Worm (Caenorhabditis elegans) whole organism, young adult: ENCODE data around the gene hda-4.

Experiments
- B0336.3 ChIP-seq: fragments of 200-800 bp; sonication (Bioruptor generic); IDR thresholded peaks from 2 replicates; pipeline ENCODE4 v1.3.6; 2022; ENCODE audit warnings: missing genetic modification characterization, missing compliant biosample characterization
- D2030.7 ChIP-seq: fragments of 200-800 bp; sonication (Bioruptor generic); IDR thresholded peaks from 2 replicates; pipeline ENCODE4 v1.3.6; 2022; ENCODE audit warnings: missing genetic modification reagents, missing genetic modification characterization, missing compliant biosample characterization
- F55B11.4 ChIP-seq: sonication (generic microtip); optimal IDR thresholded peaks from 2 replicates; lab custom pipeline; 2016; ENCODE audit warnings: missing compliant biosample characterization, missing genetic modification characterization, borderline replicate concordance; ENCODE audit not compliant: insufficient read depth
- K12H6.12 ChIP-seq: fragments of 200-800 bp; sonication (Bioruptor generic); optimal IDR thresholded peaks from 2 replicates; lab custom pipeline; 2018; ENCODE audit warnings: mild to moderate bottlenecking, missing genetic modification characterization, missing compliant biosample characterization
- T26A5.8 ChIP-seq: sonication (generic microtip); optimal IDR thresholded peaks from 2 replicates; lab custom pipeline; 2016; ENCODE audit warnings: missing genetic modification characterization, missing compliant biosample characterization
- Y56A3A.18 ChIP-seq: fragments of 200-800 bp; sonication (Bioruptor generic); IDR thresholded peaks from 2 replicates; pipeline ENCODE4 v1.3.6; 2022; ENCODE audit warnings: missing genetic modification reagents, missing genetic modification characterization, missing compliant biosample characterization
- Y67H2A.10 ChIP-seq: fragments of 200-800 bp; sonication (Bioruptor generic); conservative IDR thresholded peaks from 2 replicates; pipeline ENCODE4 v1.3.6; 2022; ENCODE audit warnings: missing genetic modification reagents, missing genetic modification characterization, missing compliant biosample characterization
- aptf-3 ChIP-seq: fragments of 200-800 bp; sonication (Bioruptor generic); IDR thresholded peaks from 2 replicates; pipeline ENCODE4 v1.3.6; 2022; ENCODE audit warnings: missing genetic modification characterization, missing compliant biosample characterization
- athp-1 ChIP-seq: sonication (generic microtip); optimal IDR thresholded peaks from 2 replicates; lab custom pipeline; 2017; ENCODE audit warnings: mild to moderate bottlenecking, missing genetic modification characterization, missing compliant biosample characterization
- bed-1 ChIP-seq: fragments of 200-800 bp; sonication (Bioruptor generic); IDR thresholded peaks from 2 replicates; pipeline ENCODE4 v1.3.6; 2022; ENCODE audit warnings: missing genetic modification reagents, missing genetic modification characterization, missing compliant biosample characterization
- ccch-3 ChIP-seq: fragments of 200-800 bp; sonication (Bioruptor generic); optimal IDR thresholded peaks from 2 replicates; lab custom pipeline; 2018; ENCODE audit warnings: mild to moderate bottlenecking, missing genetic modification characterization, missing compliant biosample characterization
- ceh-100 ChIP-seq: fragments of 200-800 bp; sonication (Bioruptor generic); IDR thresholded peaks from 2 replicates; pipeline ENCODE4 v1.3.6; 2022; ENCODE audit warnings: missing genetic modification reagents, missing genetic modification characterization, missing compliant biosample characterization
- ceh-40 ChIP-seq: fragments of 200-800 bp; sonication (Bioruptor generic); IDR thresholded peaks from 2 replicates; pipeline ENCODE4 v1.3.6; 2022; ENCODE audit warnings: missing genetic modification characterization, missing compliant biosample characterization
- efl-1 ChIP-seq: fragments of 150-350 bp; optimal IDR thresholded peaks from 2 replicates; lab custom pipeline; 2014; ENCODE audit warnings: missing biosample characterization, missing genetic modification reagents, missing genetic modification characterization
- egrh-3 ChIP-seq: fragments of 200-800 bp; sonication (Bioruptor generic); IDR thresholded peaks from 2 replicates; pipeline ENCODE4 v1.3.6; 2022; ENCODE audit warnings: missing genetic modification reagents, missing genetic modification characterization, missing compliant biosample characterization
- ekl-4 ChIP-seq: fragments of 200-800 bp; sonication (Bioruptor generic); IDR thresholded peaks from 2 replicates; pipeline ENCODE4 v1.3.6; 2022; ENCODE audit warnings: missing genetic modification reagents, missing genetic modification characterization, missing compliant biosample characterization
- hlh-26 ChIP-seq: fragments of 200-800 bp; sonication (Bioruptor generic); conservative IDR thresholded peaks from 2 replicates; pipeline ENCODE4 v1.3.6; 2022; ENCODE audit warnings: missing genetic modification reagents, missing genetic modification characterization, missing compliant biosample characterization
- hmg-1.2 ChIP-seq: fragments of 200-800 bp; sonication (Bioruptor generic); IDR thresholded peaks from 2 replicates; pipeline ENCODE4 v1.3.6; 2022; ENCODE audit warnings: missing genetic modification reagents, missing genetic modification characterization, missing compliant biosample characterization
- hmg-20 ChIP-seq: fragments of 200-800 bp; sonication (Bioruptor generic); IDR thresholded peaks from 2 replicates; pipeline ENCODE4 v1.3.6; 2022; ENCODE audit warnings: missing genetic modification reagents, missing genetic modification characterization, missing compliant biosample characterization
- lin-26 ChIP-seq: fragments of 200-800 bp; sonication (Bioruptor generic); IDR thresholded peaks from 2 replicates; pipeline ENCODE4 v1.3.6; 2022; ENCODE audit warnings: missing genetic modification reagents, missing genetic modification characterization, missing compliant biosample characterization
- lin-35 ChIP-seq, 3 experiments: fragments of 150-350 bp in 2 of 3; sonication (generic microtip) in 1 of 3; optimal IDR thresholded peaks; 2 replicates each; lab custom pipeline; 2014 to 2018; ENCODE audit warnings: missing biosample characterization in 3 of 3, missing genetic modification characterization in 3 of 3, missing genetic modification reagents in 3 of 3
- lin-40 ChIP-seq: sonication (generic microtip); optimal IDR thresholded peaks from 2 replicates; lab custom pipeline; 2016; ENCODE audit warnings: missing genetic modification characterization, mild to moderate bottlenecking, missing compliant biosample characterization, missing genotype, missing genetic modification reagents
- madf-3 ChIP-seq: fragments of 200-800 bp; sonication (Bioruptor generic); IDR thresholded peaks from 2 replicates; pipeline ENCODE4 v1.3.6; 2022; ENCODE audit warnings: missing genetic modification reagents, missing genetic modification characterization, missing compliant biosample characterization
- madf-6 ChIP-seq: fragments of 200-800 bp; sonication (Bioruptor generic); IDR thresholded peaks from 2 replicates; pipeline ENCODE4 v1.3.6; 2022; ENCODE audit warnings: missing genetic modification reagents, missing genetic modification characterization, missing compliant biosample characterization
- nfya-1 ChIP-seq: sonication (generic microtip); optimal IDR thresholded peaks from 2 replicates; lab custom pipeline; 2017; ENCODE audit warnings: antibody characterized with exemption, missing compliant biosample characterization, missing genetic modification characterization, borderline replicate concordance; ENCODE audit not compliant: insufficient read depth
- nhr-179 ChIP-seq: sonication (generic microtip); optimal IDR thresholded peaks from 2 replicates; lab custom pipeline; 2016; ENCODE audit warnings: mild to moderate bottlenecking, missing genetic modification characterization, missing compliant biosample characterization
- nhr-80 ChIP-seq: sonication (generic microtip); optimal IDR thresholded peaks from 2 replicates; lab custom pipeline; 2016; ENCODE audit warnings: missing genetic modification characterization, missing compliant biosample characterization
- nhr-90 ChIP-seq: sonication (generic microtip); optimal IDR thresholded peaks from 2 replicates; lab custom pipeline; 2016; ENCODE audit warnings: missing genotype, mild to moderate bottlenecking, missing genetic modification characterization, missing compliant biosample characterization
- pha-4 ChIP-seq: fragments of 150-350 bp; sonication (generic microtip); optimal IDR thresholded peaks from 2 replicates; lab custom pipeline; 2014; ENCODE audit warnings: missing biosample characterization, missing genetic modification reagents, missing genetic modification characterization
- rcor-1 ChIP-seq: fragments of 200-800 bp; sonication (Bioruptor generic); IDR thresholded peaks from 2 replicates; pipeline ENCODE4 v1.3.6; 2022; ENCODE audit warnings: missing genetic modification reagents, missing genetic modification characterization, missing compliant biosample characterization
- snpc-1.1 ChIP-seq: sonication (generic microtip); optimal IDR thresholded peaks from 2 replicates; lab custom pipeline; 2017; ENCODE audit warnings: missing genetic modification characterization, mild to moderate bottlenecking, missing compliant biosample characterization, antibody characterized with exemption, moderate library complexity, missing genotype, missing genetic modification reagents; ENCODE audit not compliant: insufficient read depth
- somi-1 ChIP-seq: fragments of 200-800 bp; sonication (Bioruptor generic); optimal IDR thresholded peaks from 2 replicates; lab custom pipeline; 2018; ENCODE audit warnings: mild to moderate bottlenecking, missing genetic modification characterization, missing compliant biosample characterization
- unc-62 ChIP-seq: fragments of 150-350 bp; optimal IDR thresholded peaks from 2 replicates; lab custom pipeline; 2014; ENCODE audit warnings: missing biosample characterization, missing genetic modification reagents, missing genetic modification characterization

Gene hda-4

DNA sequence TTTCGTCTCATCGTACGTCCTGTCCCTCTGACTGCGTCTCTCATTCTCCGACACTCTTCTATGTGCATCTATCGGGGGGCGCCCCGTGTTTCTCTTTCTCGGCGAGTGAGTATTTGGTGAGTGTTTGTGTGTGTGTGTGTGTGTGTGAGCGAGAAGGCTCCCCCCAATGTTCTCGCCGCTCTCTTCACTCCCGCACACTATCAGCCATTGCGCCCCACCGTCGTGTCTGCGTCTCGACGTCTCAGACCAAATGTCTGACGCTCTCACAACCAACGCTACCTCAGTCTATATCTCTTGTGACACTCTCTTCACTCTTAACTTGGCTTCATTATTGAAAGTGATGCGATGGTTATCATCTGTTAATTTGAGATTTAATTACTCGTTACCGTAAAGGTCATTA lies 2.5 kb upstream of the hda-4 start (continued):
- TF ChIP-seq hlh-26 (GFP tag; lab: Robert Waterston, UW) (no peak), hmg-20 (GFP tag; lab: Robert Waterston, UW) (no peak), unc-62 (GFP tag; lab: Kevin White, UChicago) (no peak), nhr-90 (tag; lab: Kevin White, UChicago) (peak; percentile 63), nhr-80 (tag; lab: Kevin White, UChicago) (peak; percentile 94), ekl-4 (GFP tag; lab: Robert Waterston, UW) (peak; percentile 84), Y67H2A.10 (GFP tag; lab: Robert Waterston, UW) (no peak), K12H6.12 (tag; lab: Kevin White, UChicago) (peak; percentile 95), Y56A3A.18 (GFP tag; lab: Robert Waterston, UW) (no peak), F55B11.4 (tag; lab: Kevin White, UChicago) (no peak), nfya-1 (no peak), efl-1 (GFP tag; lab: Kevin White, UChicago) (no peak), egrh-3 (GFP tag; lab: Robert Waterston, UW) (peak; percentile 75), madf-6 (GFP tag; lab: Robert Waterston, UW) (no peak)

DNA sequence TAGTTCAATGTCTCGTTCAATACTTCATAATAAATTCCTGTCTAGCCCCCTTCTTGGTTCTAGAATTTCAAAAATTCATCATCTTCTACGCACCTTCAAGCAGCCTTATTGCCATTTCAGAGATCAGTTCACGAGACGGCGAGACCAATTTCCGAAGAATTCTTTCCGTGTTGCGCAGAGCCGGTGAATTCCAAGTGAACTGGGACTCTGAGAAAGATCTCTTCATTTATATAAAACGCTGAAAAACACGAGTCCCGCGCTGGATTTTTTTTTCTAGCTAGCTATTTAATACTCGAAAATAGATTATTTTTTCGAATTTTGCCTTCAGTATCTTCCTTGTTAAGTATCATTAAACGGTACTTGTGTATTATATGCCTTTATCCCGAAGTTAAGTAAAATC lies 1.8 kb downstream of the hda-4 start:
- no peak for TF ChIP-seq T26A5.8 (tag; lab: Kevin White, UChicago)
- TF ChIP-seq athp-1: no peak
- no peak for TF ChIP-seq efl-1 (GFP tag; lab: Kevin White, UChicago)
- no peak for TF ChIP-seq hmg-1.2 (GFP tag; lab: Robert Waterston, UW)
- no peak for TF ChIP-seq hmg-20 (GFP tag; lab: Robert Waterston, UW)
- TF ChIP-seq hlh-26 (GFP tag; lab: Robert Waterston, UW): no peak
- no peak for TF ChIP-seq snpc-1.1 (tag; lab: Kevin White, UChicago)
- TF ChIP-seq, all 124 proteins: peak for 0

DNA sequence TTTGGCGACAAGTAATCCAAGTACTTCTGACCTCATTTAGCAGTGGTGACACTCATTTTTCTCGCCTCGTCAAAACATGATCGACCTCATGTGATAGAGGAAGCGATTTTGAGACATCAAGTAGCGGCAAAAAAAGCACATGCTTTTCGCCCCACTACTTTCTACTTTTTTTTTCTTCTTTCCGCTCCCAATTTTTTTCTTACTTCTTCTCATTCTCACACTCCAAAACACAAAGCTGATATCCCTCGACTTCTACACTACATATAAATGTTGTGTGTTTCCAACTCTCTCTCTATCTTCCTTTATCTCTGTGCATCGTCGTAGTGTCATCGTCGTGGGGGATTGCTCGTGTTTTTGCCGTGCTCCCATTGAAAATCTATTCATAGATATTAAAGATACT lies 2.9 kb downstream of the hda-4 start:
- TF ChIP-seq somi-1: peak; percentile 11
- no peak for TF ChIP-seq lin-35 (GFP tag; optimal IDR thresholded peaks at IDR 0.05; lab: Kevin White, UChicago)
- TF ChIP-seq, all 124 proteins: peak for 1

DNA sequence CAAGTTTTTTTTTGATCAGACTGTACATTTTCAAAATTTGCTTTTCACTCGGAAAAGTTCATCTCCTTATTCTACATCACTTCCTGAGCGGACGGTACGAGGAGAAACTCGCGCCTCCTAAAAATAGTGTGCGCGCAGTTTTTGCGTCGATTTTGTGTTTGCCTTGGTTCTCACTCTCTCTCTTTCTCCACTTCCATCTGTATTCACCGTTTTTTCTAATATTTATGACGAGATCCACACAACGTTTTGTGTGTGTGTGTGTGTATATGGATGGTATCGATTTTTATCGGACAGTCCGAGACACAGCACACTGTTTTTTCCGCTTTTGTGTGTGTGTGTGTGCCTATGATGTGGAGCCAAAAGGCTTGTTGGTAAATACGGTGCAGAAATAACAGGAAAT lies 4.1 kb downstream of the hda-4 start:
- TF ChIP-seq B0336.3: no peak
- TF ChIP-seq ccch-3 (GFP tag; lab: Kevin White, UChicago): no peak
- TF ChIP-seq lin-26: no peak
- no peak for TF ChIP-seq K12H6.12 (tag; lab: Kevin White, UChicago)
- TF ChIP-seq aptf-3 (GFP tag; lab: Robert Waterston, UW): no peak
- TF ChIP-seq ceh-100 (GFP tag; lab: Robert Waterston, UW): no peak
- TF ChIP-seq ekl-4 (GFP tag; lab: Robert Waterston, UW): no peak
- no peak for TF ChIP-seq nhr-179
- TF ChIP-seq F55B11.4 (tag; lab: Kevin White, UChicago): no peak
- no peak for TF ChIP-seq bed-1
- TF ChIP-seq ceh-40 (GFP tag; lab: Robert Waterston, UW): no peak

DNA sequence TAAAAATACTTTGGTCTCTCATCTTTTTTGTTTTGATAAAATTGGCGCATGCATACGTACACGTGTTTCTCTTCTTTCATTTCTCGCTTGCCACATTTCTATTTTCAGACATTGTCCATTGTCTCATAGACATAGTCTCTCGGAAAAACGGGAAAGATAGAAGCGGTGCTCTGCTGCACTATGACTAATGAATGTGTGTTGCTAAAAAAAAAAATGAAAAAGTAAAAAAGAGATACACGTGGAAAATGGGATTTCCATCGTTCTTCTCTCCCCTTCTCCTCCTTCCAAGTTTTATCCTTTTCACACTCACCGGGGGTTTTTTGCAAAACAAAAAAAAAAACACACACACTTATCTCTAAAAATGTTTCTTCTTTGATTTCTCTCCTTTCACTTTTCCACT lies 5.6 kb downstream of the hda-4 start:
- TF ChIP-seq rcor-1: no peak
- TF ChIP-seq pha-4: no peak
- peak; percentile 5 for TF ChIP-seq lin-40 (tag; lab: Kevin White, UChicago)
- no peak for TF ChIP-seq D2030.7 (GFP tag; lab: Robert Waterston, UW)
- no peak for TF ChIP-seq ceh-100 (GFP tag; lab: Robert Waterston, UW)
- TF ChIP-seq madf-3 (GFP tag; lab: Robert Waterston, UW): no peak
- peak; percentile 46 for TF ChIP-seq somi-1
